Fruit fly (Drosophila melanogaster) whole organism, embryonic: ENCODE measurements around the gene PGAP1.

Source experiments
- ATbp ChIP-seq: fragments of 200-800 bp; sonication (Bioruptor generic); optimal IDR thresholded peaks from 2 replicates; lab custom pipeline; 2017; ENCODE audit warnings: missing biosample characterization, mild to moderate bottlenecking, missing genetic modification characterization, missing genetic modification reagents
- Bdp1 ChIP-seq: fragments of 200-800 bp; sonication (Bioruptor generic); optimal IDR thresholded peaks from 3 replicates; lab custom pipeline; 2016; ENCODE audit warnings: missing biosample characterization, missing genetic modification characterization
- BtbVII ChIP-seq: fragments of 200-800 bp; sonication (Bioruptor generic); optimal IDR thresholded peaks from 3 replicates; lab custom pipeline; 2017; ENCODE audit warnings: missing biosample characterization, mild to moderate bottlenecking, missing genetic modification characterization
- C15 ChIP-seq: fragments of 200-800 bp; sonication (Bioruptor generic); IDR thresholded peaks from 3 replicates; pipeline ENCODE4 v1.3.6; 2022; ENCODE audit warnings: missing biosample characterization, missing genetic modification characterization
- CG10462 ChIP-seq: fragments of 200-800 bp; sonication (Bioruptor generic); optimal IDR thresholded peaks from 2 replicates; lab custom pipeline; 2016; ENCODE audit warnings: missing biosample characterization, missing genetic modification characterization
- CG11504 ChIP-seq: fragments of 200-800 bp; sonication (Bioruptor generic); optimal IDR thresholded peaks from 3 replicates; lab custom pipeline; 2019; ENCODE audit warnings: missing biosample characterization, mild to moderate bottlenecking, missing genetic modification characterization, moderate library complexity
- CG12071 ChIP-seq: fragments of 200-800 bp; sonication (Bioruptor generic); optimal IDR thresholded peaks from 3 replicates; lab custom pipeline; 2018; ENCODE audit warnings: missing biosample characterization, mild to moderate bottlenecking, missing genetic modification characterization
- CG12744 ChIP-seq: fragments of 200-800 bp; sonication (Bioruptor generic); optimal IDR thresholded peaks from 2 replicates; lab custom pipeline; 2016; ENCODE audit warnings: missing biosample characterization, missing genetic modification characterization
- CG14667 ChIP-seq: fragments of 200-800 bp; sonication (Bioruptor generic); IDR thresholded peaks from 2 replicates; pipeline ENCODE4 v1.3.6; 2022; ENCODE audit warnings: missing biosample characterization, missing genetic modification characterization
- CG17802 ChIP-seq: fragments of 200-800 bp; sonication (Bioruptor generic); optimal IDR thresholded peaks from 2 replicates; lab custom pipeline; 2018; ENCODE audit warnings: missing biosample characterization, mild to moderate bottlenecking, missing genetic modification characterization, moderate library complexity
- CG2889 ChIP-seq: fragments of 200-800 bp; sonication (Bioruptor generic); IDR thresholded peaks from 3 replicates; pipeline ENCODE4 v1.3.6; 2022; ENCODE audit warnings: missing biosample characterization, missing genetic modification characterization
- CG3407 ChIP-seq: fragments of 200-800 bp; sonication (Bioruptor generic); optimal IDR thresholded peaks from 2 replicates; lab custom pipeline; 2018; ENCODE audit warnings: missing biosample characterization, mild to moderate bottlenecking, missing genetic modification characterization
- CG34422 ChIP-seq: fragments of 200-800 bp; sonication (Bioruptor generic); IDR thresholded peaks from 3 replicates; pipeline ENCODE4 v1.3.6; 2022; ENCODE audit warnings: missing biosample characterization, missing genetic modification characterization
- CG6254 ChIP-seq: fragments of 200-800 bp; sonication (Bioruptor generic); optimal IDR thresholded peaks from 3 replicates; lab custom pipeline; 2017; ENCODE audit warnings: mild to moderate bottlenecking, missing biosample characterization, missing genetic modification reagents, missing genetic modification characterization
- CG7357 ChIP-seq: fragments of 200-800 bp; sonication (Bioruptor generic); IDR thresholded peaks from 3 replicates; pipeline ENCODE4 v1.3.6; 2022; ENCODE audit warnings: missing biosample characterization, missing genetic modification characterization
- CG7839 ChIP-seq: fragments of 200-800 bp; sonication (Bioruptor generic); optimal IDR thresholded peaks from 3 replicates; lab custom pipeline; 2018; ENCODE audit warnings: missing biosample characterization, mild to moderate bottlenecking, missing genetic modification characterization, moderate library complexity
- CG8089 ChIP-seq: fragments of 200-800 bp; sonication (Bioruptor generic); optimal IDR thresholded peaks from 3 replicates; lab custom pipeline; 2016; ENCODE audit warnings: missing biosample characterization, missing genetic modification characterization
- CG8290 ChIP-seq, 3 experiments: fragments of 200-800 bp; sonication (Bioruptor generic); optimal IDR thresholded peaks; 2 replicates each; lab custom pipeline; 2016 to 2019; ENCODE audit warnings: missing biosample characterization in 3 of 3, missing genetic modification characterization in 3 of 3, mild to moderate bottlenecking in 2 of 3, moderate library complexity in 1 of 3
- CoRest ChIP-seq: fragments of 200-800 bp; sonication (Bioruptor generic); optimal IDR thresholded peaks from 3 replicates; lab custom pipeline; 2018; ENCODE audit warnings: missing biosample characterization, mild to moderate bottlenecking, missing genetic modification characterization, moderate library complexity
- D19B ChIP-seq: fragments of 200-800 bp; sonication (Bioruptor generic); optimal IDR thresholded peaks from 2 replicates; lab custom pipeline; 2017; ENCODE audit warnings: missing biosample characterization, mild to moderate bottlenecking, missing genetic modification characterization
- Eip74EF ChIP-seq, 2 experiments: fragments of 200-800 bp in 1 of 2; fragments of >200 bp in 1 of 2; sonication (Bioruptor generic) in 1 of 2; optimal IDR thresholded peaks; 2 replicates each; lab custom pipeline; 2017 to 2019; ENCODE audit warnings: missing biosample characterization in 2 of 2, missing genetic modification characterization in 2 of 2, mild to moderate bottlenecking in 1 of 2, moderate library complexity in 1 of 2
- Fer3 ChIP-seq: fragments of 200-800 bp; sonication (Bioruptor generic); optimal IDR thresholded peaks from 2 replicates; lab custom pipeline; 2018; ENCODE audit warnings: missing biosample characterization, mild to moderate bottlenecking, missing genetic modification characterization, moderate library complexity
- H2.0 ChIP-seq: fragments of 200-800 bp; sonication (Bioruptor generic); IDR thresholded peaks from 2 replicates; pipeline ENCODE4 v1.3.6; 2022; ENCODE audit warnings: missing biosample characterization, missing genetic modification characterization
- HHEX ChIP-seq: fragments of 200-800 bp; sonication (Bioruptor generic); optimal IDR thresholded peaks from 3 replicates; lab custom pipeline; 2017; ENCODE audit warnings: missing biosample characterization, mild to moderate bottlenecking, missing genetic modification characterization, missing genetic modification reagents
- Hr51 ChIP-seq, 2 experiments: fragments of 200-800 bp; sonication (Bioruptor generic); optimal IDR thresholded peaks; 2 replicates in 1 of 2; 3 replicates in 1 of 2; lab custom pipeline; 2016 to 2018; ENCODE audit warnings: missing biosample characterization in 2 of 2, missing genetic modification characterization in 2 of 2, mild to moderate bottlenecking in 1 of 2, moderate library complexity in 1 of 2
- Meics ChIP-seq: fragments of 200-800 bp; sonication (Bioruptor generic); optimal IDR thresholded peaks from 2 replicates; lab custom pipeline; 2017; ENCODE audit warnings: missing biosample characterization, mild to moderate bottlenecking, missing genetic modification characterization
- Mes4 ChIP-seq: fragments of 200-800 bp; sonication (Bioruptor generic); optimal IDR thresholded peaks from 2 replicates; lab custom pipeline; 2016; ENCODE audit warnings: missing biosample characterization, missing genetic modification characterization
- NFAT ChIP-seq: fragments of 200-800 bp; sonication (Bioruptor generic); IDR thresholded peaks from 2 replicates; pipeline ENCODE4 v1.3.6; 2022; ENCODE audit warnings: missing biosample characterization, missing genetic modification characterization
- Nf-YA ChIP-seq: fragments of 200-800 bp; sonication (Bioruptor generic); IDR thresholded peaks from 2 replicates; pipeline ENCODE4 v1.3.6; 2022; ENCODE audit warnings: missing biosample characterization, missing genetic modification characterization
- Nf-YB ChIP-seq: fragments of 200-800 bp; sonication (Bioruptor generic); optimal IDR thresholded peaks from 3 replicates; lab custom pipeline; 2019; ENCODE audit warnings: missing biosample characterization, mild to moderate bottlenecking, missing genetic modification characterization, moderate library complexity
- Poxn ChIP-seq: fragments of 200-800 bp; sonication (Bioruptor generic); IDR thresholded peaks from 2 replicates; pipeline ENCODE4 v1.3.6; 2022; ENCODE audit warnings: missing biosample characterization, missing genetic modification characterization
- Ptx1 ChIP-seq: fragments of 200-800 bp; sonication (Bioruptor generic); IDR thresholded peaks from 2 replicates; pipeline ENCODE4 v1.3.6; 2022; ENCODE audit warnings: missing biosample characterization, missing genetic modification characterization
- Xrp1 ChIP-seq: fragments of 200-800 bp; sonication (Bioruptor generic); IDR thresholded peaks from 2 replicates; pipeline ENCODE4 v1.3.6; 2022; ENCODE audit warnings: missing biosample characterization, missing genetic modification characterization
- ap ChIP-seq: fragments of 200-800 bp; sonication (Bioruptor generic); IDR thresholded peaks from 2 replicates; pipeline ENCODE4 v1.3.6; 2022; ENCODE audit warnings: missing biosample characterization, missing genetic modification characterization
- ara ChIP-seq: fragments of 200-800 bp; sonication (Bioruptor generic); IDR thresholded peaks from 2 replicates; pipeline ENCODE4 v1.3.6; 2022; ENCODE audit warnings: missing biosample characterization, missing genetic modification characterization
- ase ChIP-seq: fragments of 200-800 bp; sonication (Bioruptor generic); IDR thresholded peaks from 3 replicates; pipeline ENCODE4 v1.3.6; 2022; ENCODE audit warnings: missing biosample characterization, missing genetic modification characterization
- dati ChIP-seq: fragments of 200-800 bp; sonication (Bioruptor generic); IDR thresholded peaks from 2 replicates; pipeline ENCODE4 v1.3.6; 2022; ENCODE audit warnings: missing biosample characterization, missing genetic modification characterization
- gcm ChIP-seq: fragments of 200-800 bp; sonication (Bioruptor generic); optimal IDR thresholded peaks from 2 replicates; lab custom pipeline; 2019; ENCODE audit warnings: missing biosample characterization, mild to moderate bottlenecking, missing genetic modification characterization, moderate library complexity
- kni ChIP-seq: fragments of 200-800 bp; sonication (Bioruptor generic); optimal IDR thresholded peaks from 3 replicates; lab custom pipeline; 2017; ENCODE audit warnings: mild to moderate bottlenecking, missing biosample characterization, missing genetic modification reagents, missing genetic modification characterization
- mirr ChIP-seq: fragments of 200-800 bp; sonication (Bioruptor generic); optimal IDR thresholded peaks from 3 replicates; lab custom pipeline; 2018; ENCODE audit warnings: missing biosample characterization, mild to moderate bottlenecking, missing genetic modification characterization
- oc ChIP-seq: fragments of 200-800 bp; sonication (Bioruptor generic); optimal IDR thresholded peaks from 2 replicates; lab custom pipeline; 2018; ENCODE audit warnings: missing biosample characterization, mild to moderate bottlenecking, missing genetic modification characterization, moderate library complexity
- pfk ChIP-seq: fragments of 200-800 bp; sonication (Bioruptor generic); optimal IDR thresholded peaks from 2 replicates; lab custom pipeline; 2018; ENCODE audit warnings: missing biosample characterization, mild to moderate bottlenecking, missing genetic modification characterization, moderate library complexity
- pzg ChIP-seq: fragments of 200-800 bp; sonication (Bioruptor generic); optimal IDR thresholded peaks from 3 replicates; lab custom pipeline; 2018; ENCODE audit warnings: missing biosample characterization, mild to moderate bottlenecking, missing genetic modification characterization, moderate library complexity
- salm ChIP-seq: fragments of 200-800 bp; sonication (Bioruptor generic); optimal IDR thresholded peaks from 2 replicates; lab custom pipeline; 2018; ENCODE audit warnings: missing biosample characterization, mild to moderate bottlenecking, missing genetic modification characterization
- scrt ChIP-seq: fragments of 200-800 bp; sonication (Bioruptor generic); optimal IDR thresholded peaks from 2 replicates; lab custom pipeline; 2018; ENCODE audit warnings: missing biosample characterization, mild to moderate bottlenecking, missing genetic modification characterization, moderate library complexity
- slou ChIP-seq: fragments of 200-800 bp; sonication (Bioruptor generic); optimal IDR thresholded peaks from 3 replicates; lab custom pipeline; 2016; ENCODE audit warnings: missing biosample characterization, missing genetic modification characterization
- sob ChIP-seq: fragments of 200-800 bp; sonication (Bioruptor generic); IDR thresholded peaks from 2 replicates; pipeline ENCODE4 v1.3.6; 2022; ENCODE audit warnings: missing biosample characterization, missing genetic modification characterization
- tap ChIP-seq: fragments of 200-800 bp; optimal IDR thresholded peaks from 3 replicates; lab custom pipeline; 2019; ENCODE audit warnings: missing biosample characterization, mild to moderate bottlenecking, missing genetic modification characterization, moderate library complexity
- tin ChIP-seq: fragments of 200-800 bp; sonication (Bioruptor generic); optimal IDR thresholded peaks from 3 replicates; lab custom pipeline; 2016; ENCODE audit warnings: missing biosample characterization, missing genetic modification characterization
- tll ChIP-seq, 2 experiments: fragments of 200-800 bp in 1 of 2; fragments of >200 bp in 1 of 2; sonication (Bioruptor generic) in 1 of 2; optimal IDR thresholded peaks; 2 replicates each; lab custom pipeline; 2017 to 2019; ENCODE audit warnings: missing biosample characterization in 2 of 2, missing genetic modification characterization in 2 of 2, mild to moderate bottlenecking in 1 of 2, moderate library complexity in 1 of 2
- toy ChIP-seq: fragments of 200-800 bp; sonication (Bioruptor generic); IDR thresholded peaks from 2 replicates; pipeline ENCODE4 v1.3.6; 2022; ENCODE audit warnings: missing biosample characterization, missing genetic modification characterization

The PGAP1 gene

DNA sequence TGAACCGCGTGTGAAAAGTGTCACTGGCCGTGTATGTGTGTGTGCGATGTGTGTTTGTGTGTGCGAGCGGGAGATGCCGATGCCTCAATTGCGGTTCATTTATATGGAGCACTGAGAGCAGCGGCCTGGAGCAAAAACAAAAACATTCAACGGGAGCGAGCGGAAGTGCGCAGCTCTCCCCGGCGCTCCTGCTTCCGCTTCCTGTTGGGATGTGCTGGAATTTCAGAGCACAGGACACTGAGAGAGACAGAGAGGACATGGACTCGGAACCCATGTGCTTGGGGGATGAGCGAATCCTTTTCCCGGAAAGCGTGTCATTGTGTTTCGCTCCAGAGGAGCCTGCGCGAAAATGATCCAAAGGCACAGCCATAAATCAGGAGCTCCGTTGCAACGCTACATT lies 25.1 kb downstream of the PGAP1 start (continued):
- TF ChIP-seq pzg (GFP tag; lab: Kevin White, UChicago) (peak; percentile 0), Hr51 (GFP tag; optimal IDR thresholded peaks at IDR 0.05; lab: Kevin White, UChicago) (no peak), CG6254 (peak; percentile 51), CG8290 (GFP tag; optimal IDR thresholded peaks at IDR 0.05; lab: Kevin White, UChicago) (no peak), CG8290 (tag; optimal IDR thresholded peaks at IDR 0.05; lab: Kevin White, UChicago) (peak in 1 of 2 experiments; percentile 53), C15 (no peak), mirr (GFP tag; lab: Kevin White, UChicago) (peak; percentile 72), Poxn (GFP tag; lab: Robert Waterston, UW) (no peak), tll (GFP tag; optimal IDR thresholded peaks at IDR 0.05; lab: Kevin White, UChicago) (no peak), CG14667 (no peak), CG7839 (tag; lab: Kevin White, UChicago) (no peak), ap (GFP tag; lab: Robert Waterston, UW) (no peak), salm (tag; lab: Kevin White, UChicago) (no peak), CG10462 (GFP tag; lab: Kevin White, UChicago) (no peak), Nf-YA (no peak), tap (no peak), ATbp (GFP tag; lab: Kevin White, UChicago) (peak; percentile 57), Fer3 (tag; lab: Kevin White, UChicago) (peak; percentile 10), CoRest (tag; lab: Kevin White, UChicago) (no peak), CG8089 (no peak), CG17802 (tag; lab: Kevin White, UChicago) (no peak), CG34422 (0 out of 3 replicates have a peak, but pooled peaks have one; percentile 11), BtbVII (peak; percentile 67), CG3407 (no peak), D19B (no peak), Nf-YB (GFP tag; lab: Kevin White, UChicago) (no peak), oc (tag; lab: Kevin White, UChicago) (no peak), slou (GFP tag; lab: Kevin White, UChicago) (no peak), Meics (peak; percentile 44), CG12744 (GFP tag; lab: Kevin White, UChicago) (no peak), CG2889 (no peak), gcm (GFP tag; lab: Kevin White, UChicago) (no peak), pfk (GFP tag; lab: Kevin White, UChicago) (peak; percentile 68), H2.0 (GFP tag; lab: Robert Waterston, UW) (no peak), tin (GFP tag; lab: Kevin White, UChicago) (no peak), Xrp1 (GFP tag; lab: Robert Waterston, UW) (no peak), HHEX (GFP tag; lab: Kevin White, UChicago) (peak; percentile 51), Bdp1 (GFP tag; lab: Kevin White, UChicago) (no peak), sob (GFP tag; lab: Robert Waterston, UW) (no peak), Ptx1 (GFP tag; lab: Robert Waterston, UW) (no peak), ara (GFP tag; lab: Robert Waterston, UW) (no peak), scrt (GFP tag; lab: Kevin White, UChicago) (peak; percentile 52), toy (GFP tag; lab: Robert Waterston, UW) (no peak), Eip74EF (GFP tag; optimal IDR thresholded peaks at IDR 0.05; lab: Kevin White, UChicago) (no peak), ase (no peak), CG7357 (GFP tag; lab: Robert Waterston, UW) (no peak), NFAT (GFP tag; lab: Robert Waterston, UW) (no peak), dati (GFP tag; lab: Robert Waterston, UW) (no peak), Mes4 (GFP tag; lab: Kevin White, UChicago) (no peak), CG11504 (tag; lab: Kevin White, UChicago) (no peak), kni (GFP tag; lab: Kevin White, UChicago) (peak; percentile 13), CG12071 (GFP tag; lab: Kevin White, UChicago) (peak; percentile 77)
